Worm (Caenorhabditis elegans) whole organism, dauer: ENCODE results near the gene clec-136.

ENCODE experiments used
- unc-62 ChIP-seq: sonication (generic microtip); optimal IDR thresholded peaks from 2 replicates; lab custom pipeline; 2017; ENCODE audit warnings: missing biosample characterization, missing genetic modification reagents, missing genetic modification characterization

clec-136 gene

DNA sequence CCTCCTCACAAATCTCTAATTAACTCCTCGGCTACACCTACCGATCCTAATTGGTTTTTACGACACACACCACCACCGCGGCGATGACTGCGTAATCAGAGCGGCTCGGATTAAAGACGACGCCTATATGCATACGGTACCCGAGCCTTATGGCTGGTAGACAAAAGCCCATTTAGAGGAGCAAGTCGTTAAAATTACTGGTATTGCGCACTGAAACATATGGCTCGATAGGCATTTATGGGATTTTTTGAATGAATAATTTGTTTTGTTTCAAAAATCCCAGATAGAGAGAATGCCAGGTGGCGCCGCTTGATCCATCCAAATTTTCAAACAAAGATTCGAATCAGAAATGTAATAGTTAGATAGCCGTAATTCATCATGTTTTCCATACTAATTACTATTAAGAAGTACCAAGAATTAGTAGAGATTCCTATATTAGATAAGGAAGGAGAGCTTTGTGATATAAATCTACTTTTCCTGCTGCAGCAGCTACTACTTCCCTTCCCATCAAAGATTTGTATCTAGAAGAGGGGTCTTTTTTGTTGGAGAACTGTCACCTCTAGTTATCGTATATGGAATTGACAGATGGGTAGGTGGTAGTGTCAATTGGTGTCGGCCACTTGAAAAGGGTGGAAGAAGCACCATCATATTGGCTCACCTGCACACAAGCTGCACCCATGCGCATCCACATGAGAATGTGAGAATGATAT is 33.0 kb downstream of the clec-136 start:
- no peak for TF ChIP-seq unc-62 (GFP tag; lab: Kevin White, UChicago)

- TF ChIP-seq unc-62 (GFP tag; lab: Kevin White, UChicago): no peak
These were observed 35.3 kb downstream of the clec-136 start for ce11 chrII:4581090-4581489.

ce11 chrII:4579920-4580474 is 36.3 kb downstream of the clec-136 start:
- TF ChIP-seq unc-62 (GFP tag; lab: Kevin White, UChicago): no peak

DNA sequence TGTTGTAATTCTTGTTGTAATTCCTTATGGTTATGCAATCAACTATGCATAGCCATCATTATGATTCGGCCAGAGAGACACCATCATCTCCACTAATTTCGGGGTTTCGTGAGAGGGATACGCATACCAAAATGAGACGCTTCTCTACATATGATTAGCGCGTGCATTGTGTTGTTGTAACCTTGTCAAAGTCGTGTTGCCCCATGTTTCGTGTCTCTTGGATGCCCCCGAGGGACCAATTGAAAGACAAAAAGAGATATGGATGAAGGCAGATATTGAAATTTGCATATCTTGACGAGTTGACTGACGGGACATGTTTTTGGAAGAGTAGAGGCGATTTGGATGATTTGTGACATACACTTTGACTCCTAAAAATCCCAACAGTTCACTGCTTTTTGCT is 37.0 kb downstream of the clec-136 start:
- no peak for TF ChIP-seq unc-62 (GFP tag; lab: Kevin White, UChicago)

DNA sequence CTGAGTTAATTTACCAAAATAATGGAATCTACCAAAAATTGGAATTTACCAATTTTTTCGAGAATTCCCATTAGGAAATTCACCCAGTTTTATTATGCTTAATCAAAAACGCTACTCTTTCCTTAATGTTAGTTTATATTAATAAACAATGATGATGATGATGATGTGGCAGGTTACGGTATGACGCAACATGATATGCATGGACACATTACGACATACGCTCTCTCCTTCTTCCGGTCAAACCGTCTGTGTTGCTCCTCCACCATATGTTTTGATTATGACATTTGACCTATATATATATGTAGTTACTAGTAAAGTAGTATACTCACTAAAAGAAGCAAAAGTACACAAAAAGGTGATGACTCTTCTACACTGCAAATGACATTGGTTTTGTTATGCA is 39.0 kb downstream of the clec-136 start:
- no peak for TF ChIP-seq unc-62 (GFP tag; lab: Kevin White, UChicago)

DNA sequence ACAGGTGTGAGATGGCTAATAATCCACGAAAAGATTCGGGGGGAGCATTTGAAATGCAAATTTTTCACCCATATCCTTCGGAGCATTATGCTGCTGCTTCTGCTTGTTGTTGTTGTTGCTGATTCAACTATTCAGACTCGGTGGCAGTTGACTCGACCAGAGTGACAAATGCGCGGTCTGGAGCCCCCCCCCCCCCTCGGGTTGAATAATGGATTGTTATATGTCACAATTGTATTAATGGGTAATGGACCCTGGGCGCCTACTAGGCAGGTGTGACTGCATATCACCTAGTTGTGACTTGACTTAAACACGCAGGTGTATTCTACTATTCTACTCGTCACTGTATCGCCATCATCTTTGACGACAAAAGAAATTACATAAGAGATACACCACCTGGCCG is 40.8 kb downstream of the clec-136 start:
- no peak for TF ChIP-seq unc-62 (GFP tag; lab: Kevin White, UChicago)

- TF ChIP-seq unc-62 (GFP tag; lab: Kevin White, UChicago): no peak
These were observed 41.7 kb downstream of the clec-136 start for ce11 chrII:4574658-4575057.

DNA sequence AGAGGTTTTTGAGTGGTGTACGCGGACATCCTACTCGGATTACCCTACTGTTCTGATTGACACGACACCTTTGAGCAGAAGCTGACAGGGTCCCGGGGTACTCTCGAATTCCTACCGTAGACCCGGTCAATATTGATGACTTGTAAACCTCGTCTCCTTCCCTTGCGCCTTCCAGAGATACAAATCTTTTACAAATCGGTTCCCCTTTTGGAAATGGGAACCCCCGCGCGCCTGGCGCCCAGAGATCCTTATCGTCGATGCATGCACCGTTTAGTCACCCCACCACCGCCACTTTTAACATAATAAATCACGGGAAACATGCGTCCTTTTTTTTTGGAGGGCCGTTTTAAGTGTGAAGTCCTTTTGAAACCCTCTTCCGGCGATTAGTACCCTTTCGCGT is 43.3 kb downstream of the clec-136 start:
- TF ChIP-seq unc-62 (GFP tag; lab: Kevin White, UChicago): no peak

DNA sequence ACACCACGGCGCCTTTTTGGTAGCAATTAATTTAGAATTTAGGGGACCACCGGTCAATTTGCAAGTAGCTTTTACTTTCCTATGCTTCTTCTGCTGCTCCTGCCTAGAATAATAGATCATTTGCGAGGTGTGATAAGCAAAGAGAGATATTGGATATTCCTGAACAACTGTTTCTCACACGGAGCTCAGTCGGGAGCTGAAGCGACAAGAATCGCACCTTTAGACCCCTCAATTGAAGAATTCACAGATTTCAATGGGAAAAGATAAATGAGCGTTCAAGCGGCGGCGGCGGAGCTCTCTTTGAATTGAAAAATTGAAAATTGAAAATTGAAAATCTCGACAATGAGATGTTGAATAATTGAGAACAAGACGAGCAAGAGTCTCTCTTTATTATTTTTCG is 43.8 kb downstream of the clec-136 start:
- TF ChIP-seq unc-62 (GFP tag; lab: Kevin White, UChicago): no peak

- TF ChIP-seq unc-62 (GFP tag; lab: Kevin White, UChicago): no peak
These were observed 44.5 kb downstream of the clec-136 start, which contains the start of gene vab-1 for ce11 chrII:4571868-4572267. Gene vab-1, plus strand, starts transcription at chrII:4572000.

DNA sequence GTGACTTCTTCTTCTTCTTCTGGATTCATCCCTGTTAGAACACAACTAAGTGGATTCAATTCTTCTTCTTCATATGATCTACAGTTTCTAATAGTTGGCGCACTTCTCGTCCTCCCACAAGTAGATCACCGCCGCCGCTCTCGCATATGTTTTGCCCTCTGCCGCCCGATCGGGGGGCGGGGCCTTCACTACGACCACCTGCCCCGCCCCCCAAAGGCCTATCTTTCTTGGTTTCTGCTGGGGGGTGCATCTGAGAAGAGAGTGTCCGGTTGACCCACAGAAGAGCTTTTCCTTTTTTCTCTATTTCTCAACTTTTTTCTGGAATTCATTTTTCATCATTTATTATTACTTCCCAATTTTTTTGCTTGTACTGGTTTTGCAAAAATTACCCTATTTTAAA is 45.2 kb downstream of the clec-136 start:
- TF ChIP-seq unc-62 (GFP tag; lab: Kevin White, UChicago): no peak

DNA sequence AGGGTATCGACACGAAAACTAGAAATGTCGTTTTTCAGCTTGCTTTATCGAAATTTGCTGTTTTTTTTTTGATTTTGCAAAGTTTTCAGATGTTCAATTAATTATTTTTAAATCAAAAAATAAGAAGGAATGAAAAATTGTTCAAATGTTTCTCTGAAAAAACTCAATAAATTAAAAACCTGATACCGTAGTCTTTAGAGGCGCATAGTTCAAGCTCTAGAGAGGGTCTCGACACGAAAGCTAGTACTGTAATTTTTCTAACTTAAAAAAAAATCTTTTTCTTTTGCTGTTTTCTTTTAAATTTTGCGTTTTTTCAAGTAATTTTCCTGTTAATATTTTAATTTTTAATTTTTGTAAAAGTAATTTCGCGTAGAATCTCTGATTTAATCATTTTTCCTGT is 50.1 kb downstream of the clec-136 start:
- TF ChIP-seq unc-62 (GFP tag; lab: Kevin White, UChicago): no peak
